Worm (Caenorhabditis elegans): Measurements from ENCODE around the gene cpr-4.

The cpr-4 gene

DNA sequence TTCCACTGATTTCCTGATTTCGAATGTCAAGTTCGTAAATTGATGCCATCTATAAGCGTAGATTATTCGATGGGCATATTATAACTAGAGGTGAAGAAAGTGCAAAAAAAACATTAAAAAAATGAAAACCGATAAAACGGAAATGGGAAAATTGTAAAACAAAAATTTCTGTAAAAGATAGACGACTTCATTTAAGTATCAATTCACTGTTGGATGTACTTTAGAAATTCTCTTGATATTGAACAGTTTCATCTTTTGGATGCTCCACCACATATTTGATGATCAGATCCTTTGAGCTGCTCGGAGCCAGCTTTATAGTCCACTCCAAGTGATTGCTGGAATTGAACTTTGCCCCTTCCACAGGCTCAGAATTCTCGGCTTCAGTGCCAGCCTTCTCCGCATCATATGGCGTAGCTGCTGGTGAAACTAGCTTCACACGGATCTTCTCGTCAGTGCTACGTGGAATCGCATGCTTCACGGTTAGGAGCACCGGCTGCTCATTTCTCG is 11.9 kb upstream of the cpr-4 start, which contains the start of gene ZK1055.6:
Gene ZK1055.6, minus strand, starts transcription at position 51 of the 507 bp plus-strand sequence.
- TF ChIP-seq nhr-11 (tag; optimal IDR thresholded peaks at IDR 0.05) (no peak), mab-9 (GFP tag; IDR thresholded peaks at IDR 0.05) (no peak), blmp-1 (tag; optimal IDR thresholded peaks at IDR 0.05) (no peak), irx-1 (tag; optimal IDR thresholded peaks at IDR 0.05) (no peak), ztf-4 (tag; optimal IDR thresholded peaks at IDR 0.05) (no peak), pqm-1 (tag; optimal IDR thresholded peaks at IDR 0.05) (no peak), hlh-4 (tag; optimal IDR thresholded peaks at IDR 0.05) (no peak)

DNA sequence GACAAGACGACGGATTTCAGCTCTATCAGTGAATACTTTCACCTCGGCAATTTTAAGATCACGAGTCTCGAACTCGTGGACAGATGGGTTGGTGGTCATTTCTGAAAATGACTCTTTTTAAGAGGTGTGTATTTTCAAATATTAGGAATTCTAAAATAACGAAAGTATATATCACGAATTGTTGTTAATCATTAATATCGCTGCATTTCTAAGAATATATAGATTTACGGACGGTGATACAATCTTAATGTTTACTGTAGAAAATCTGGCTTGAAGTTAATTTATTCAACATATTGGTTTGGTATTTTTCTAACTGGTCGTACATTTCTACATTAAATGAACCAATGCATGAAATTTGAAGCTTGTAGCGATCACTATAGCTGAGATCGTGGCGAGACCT is 9.2 kb upstream of the cpr-4 start, which contains the start of gene ZK1055.7:
Gene ZK1055.7, minus strand, starts transcription at position 101 of the 400 bp plus-strand sequence.
- TF ChIP-seq efl-1 (optimal IDR thresholded peaks at IDR 0.05) (no peak), efl-1 (GFP tag; optimal IDR thresholded peaks at IDR 0.05 in 1 of 2) (peak in 1 of 2 experiments; percentile 50), fkh-4 (tag; optimal IDR thresholded peaks at IDR 0.05; ENCODE audit: borderline replicate concordance) (no peak)

DNA sequence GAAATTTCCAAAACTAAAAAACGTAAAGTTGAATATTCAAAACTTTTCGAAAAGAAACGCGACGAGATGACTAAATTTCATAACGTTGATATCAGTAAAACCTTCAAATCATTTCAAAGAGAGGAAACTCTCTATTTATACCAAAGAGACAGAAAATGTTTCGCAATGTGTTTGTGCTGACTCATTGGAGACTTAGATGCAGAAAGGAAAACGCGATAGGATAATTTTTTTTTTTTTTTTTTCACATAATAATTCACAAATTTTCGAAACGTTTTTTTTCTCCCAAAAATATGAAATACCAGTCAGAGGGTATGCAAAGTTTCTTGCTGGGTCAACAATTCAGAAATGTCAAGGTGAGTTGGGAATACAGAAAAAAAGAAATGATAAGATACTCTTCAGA is 8.3 kb upstream of the cpr-4 start:
- TF ChIP-seq lsy-2 (tag; optimal IDR thresholded peaks at IDR 0.05) = peak in 1 of 2 experiments; percentile 8
- peak; percentile 32 for TF ChIP-seq skn-1 (tag; optimal IDR thresholded peaks at IDR 0.05)
- TF ChIP-seq efl-1 (optimal IDR thresholded peaks at IDR 0.05) = no peak
- TF ChIP-seq efl-1 (GFP tag; optimal IDR thresholded peaks at IDR 0.05 in 1 of 2) = peak in 1 of 2 experiments; percentile 88
- no peak for TF ChIP-seq mab-9 (GFP tag; IDR thresholded peaks at IDR 0.05)
- TF ChIP-seq elt-3 (tag; optimal IDR thresholded peaks at IDR 0.05) = peak in 2 of 6 experiments; percentile 6 to 22

DNA sequence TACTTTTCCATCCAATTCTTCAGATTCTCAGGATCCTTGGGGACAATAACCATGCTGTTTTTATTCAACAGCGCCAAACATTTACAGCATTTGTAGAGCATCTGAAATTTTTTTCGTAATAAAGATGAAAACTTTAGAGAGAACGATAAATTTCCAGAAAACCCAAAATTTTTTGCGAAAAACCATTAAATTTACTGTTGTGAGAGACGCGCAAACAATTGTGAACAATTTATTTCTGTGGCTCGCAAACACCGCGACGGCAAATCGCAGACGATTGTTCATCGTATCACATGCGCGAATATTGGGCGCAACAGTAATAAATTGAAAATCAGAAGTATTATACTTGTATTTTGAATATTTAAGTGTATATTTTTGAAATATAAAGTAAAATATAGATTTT is 3.4 kb upstream of the cpr-4 start, which contains the start of gene gon-14:
Gene gon-14, minus strand, starts transcription at position 101 of the 400 bp plus-strand sequence.
- TF ChIP-seq nhr-19 (GFP tag; conservative IDR thresholded peaks at IDR 0.05) (no peak), vab-15 (tag; optimal IDR thresholded peaks at IDR 0.05) (no peak), nhr-85 (tag) (no peak), nhr-12 (tag; optimal IDR thresholded peaks at IDR 0.05) (no peak), xbp-1 (tag; optimal IDR thresholded peaks at IDR 0.05) (no peak), nhr-237 (tag; optimal IDR thresholded peaks at IDR 0.05) (no peak), zag-1 (tag; optimal IDR thresholded peaks at IDR 0.05) (no peak), ama-1 (optimal IDR thresholded peaks at IDR 0.05) (no peak), C16A3.4 (tag; optimal IDR thresholded peaks at IDR 0.05) (no peak), ceh-63 (GFP tag; optimal IDR thresholded peaks at IDR 0.05) (no peak), lsy-2 (tag; optimal IDR thresholded peaks at IDR 0.05) (no peak), C34B4.2 (tag; optimal IDR thresholded peaks at IDR 0.05) (no peak), fos-1 (tag; optimal IDR thresholded peaks at IDR 0.05) (no peak)

DNA sequence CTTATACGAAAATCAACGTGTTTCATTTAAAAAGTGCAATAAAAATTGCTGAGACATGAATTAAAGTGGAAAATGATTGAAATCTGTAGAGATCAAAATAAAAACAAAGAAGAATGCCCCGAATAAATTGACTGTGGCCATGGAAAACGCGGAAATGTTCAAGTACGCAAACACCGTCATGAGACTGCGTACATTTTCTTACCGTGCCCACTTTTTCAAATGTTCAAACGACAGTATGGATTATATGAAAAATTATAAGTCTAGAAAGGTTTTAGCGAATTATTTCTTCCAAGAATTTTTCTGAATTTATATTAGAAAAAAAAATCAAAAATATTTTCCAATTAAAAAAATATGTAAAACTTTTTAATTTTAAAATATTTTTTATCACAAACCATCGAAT is 3.0 kb upstream of the cpr-4 start:
- peak; percentile 70 for TF ChIP-seq F16B12.6 (tag; optimal IDR thresholded peaks at IDR 0.05)
- TF ChIP-seq dpl-1 (GFP tag; optimal IDR thresholded peaks at IDR 0.05) = peak in 2 of 3 experiments; percentile 29 to 54
- peak; percentile 29 to 48 for TF ChIP-seq efl-1 (optimal IDR thresholded peaks at IDR 0.05)
- peak in 1 of 2 experiments; percentile 43 for TF ChIP-seq efl-1 (GFP tag; optimal IDR thresholded peaks at IDR 0.05 in 1 of 2)
- TF ChIP-seq lin-14 (GFP tag; optimal IDR thresholded peaks at IDR 0.05) = no peak
- peak in 1 of 3 experiments; percentile 5 for TF ChIP-seq ceh-82 (tag; optimal IDR thresholded peaks at IDR 0.05)
- no peak for TF ChIP-seq nhr-237 (tag; optimal IDR thresholded peaks at IDR 0.05)
- peak; percentile 10 to 45 for TF ChIP-seq lin-35 (GFP tag; optimal IDR thresholded peaks at IDR 0.05)
- peak; percentile 34 for TF ChIP-seq blmp-1 (tag; optimal IDR thresholded peaks at IDR 0.05)
- TF ChIP-seq lsy-2 (tag; optimal IDR thresholded peaks at IDR 0.05) = peak; percentile 43 to 94
- no peak for TF ChIP-seq lir-3 (tag; optimal IDR thresholded peaks at IDR 0.05; ENCODE audit: poor library complexity)

DNA sequence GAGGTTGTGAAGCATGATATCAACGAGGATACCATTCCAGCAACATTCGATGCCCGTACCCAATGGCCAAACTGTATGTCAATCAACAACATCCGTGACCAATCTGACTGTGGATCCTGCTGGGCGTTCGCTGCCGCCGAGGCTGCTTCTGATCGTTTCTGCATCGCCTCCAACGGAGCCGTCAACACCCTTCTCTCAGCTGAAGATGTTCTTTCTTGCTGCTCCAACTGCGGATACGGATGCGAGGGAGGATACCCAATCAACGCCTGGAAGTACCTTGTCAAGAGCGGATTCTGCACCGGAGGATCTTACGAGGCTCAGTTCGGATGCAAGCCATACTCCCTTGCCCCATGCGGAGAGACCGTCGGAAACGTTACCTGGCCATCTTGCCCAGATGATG is 494 bp downstream of the cpr-4 start:
- TF ChIP-seq efl-1 (optimal IDR thresholded peaks at IDR 0.05) = no peak
- peak in 1 of 2 experiments; percentile 76 for TF ChIP-seq efl-1 (GFP tag; optimal IDR thresholded peaks at IDR 0.05 in 1 of 2)
- TF ChIP-seq dpl-1 (GFP tag; optimal IDR thresholded peaks at IDR 0.05) = no peak
- TF ChIP-seq lir-3 (tag; optimal IDR thresholded peaks at IDR 0.05; ENCODE audit: poor library complexity) = no peak

All from whole organism, L1 larva.